Worm (Caenorhabditis elegans): ENCODE measurements around the gene H01M10.1.

H01M10.1 gene

ce11 chrX:2536246-2536772, 44.1 kb downstream of the H01M10.1 start (continued):
- no peak for TF ChIP-seq nhr-76 (tag; optimal IDR thresholded peaks at IDR 0.05)

- TF ChIP-seq ces-1 (GFP tag; optimal IDR thresholded peaks at IDR 0.05): peak; percentile 30
- TF ChIP-seq zip-8 (tag; optimal IDR thresholded peaks at IDR 0.05): no peak
These were observed 48.0 kb downstream of the H01M10.1 start, which contains the start of gene tbc-12 for ce11 chrX:2532357-2532756. Gene tbc-12 (minus strand): TSS chrX:2532457.

ce11 chrX:2531276-2531675, 49.1 kb downstream of the H01M10.1 start:
- TF ChIP-seq lsy-2 (tag; optimal IDR thresholded peaks at IDR 0.05) (no peak), nhr-76 (tag; optimal IDR thresholded peaks at IDR 0.05) (no peak), sem-2 (GFP tag; optimal IDR thresholded peaks at IDR 0.05) (no peak), blmp-1 (tag; optimal IDR thresholded peaks at IDR 0.05) (no peak), nhr-28 (tag; optimal IDR thresholded peaks at IDR 0.05) (no peak), ztf-11 (tag; optimal IDR thresholded peaks at IDR 0.05) (no peak), drap-1 (GFP tag; optimal IDR thresholded peaks at IDR 0.05) (no peak)

All from whole organism, mixed stage, embryonic.